Worm (Caenorhabditis elegans) whole organism, dauer: Measurements from ENCODE around the gene col-106.

Experiments
- unc-62 ChIP-seq: sonication (generic microtip); optimal IDR thresholded peaks from 2 replicates; lab custom pipeline; 2017; ENCODE audit warnings: missing biosample characterization, missing genetic modification reagents, missing genetic modification characterization

col-106 gene

ce11 chrIV:1460686-1461085 is at the start of gene col-106:
Gene col-106, minus strand, starts transcription at chrIV:1460786.
- no peak for TF ChIP-seq unc-62

ce11 chrIV:1510241-1510640 is 49.7 kb upstream of the col-106 start, which contains the start of gene txt-4:
Gene txt-4, plus strand, starts transcription at chrIV:1510564.
- TF ChIP-seq unc-62 = no peak

- no peak for TF ChIP-seq unc-62
Observed at ce11 chrIV:1497448-1497847, 36.9 kb upstream of the col-106 start, which contains the start of gene hxk-3. Gene hxk-3, plus strand, starts transcription at chrIV:1497626.

ce11 chrIV:1496679-1497033 is 36.1 kb upstream of the col-106 start:
- no peak for TF ChIP-seq unc-62

- TF ChIP-seq unc-62 = no peak
Observed at ce11 chrIV:1496017-1496678, 35.6 kb upstream of the col-106 start, which contains the start of gene npp-20. Gene npp-20, minus strand, starts transcription at chrIV:1496022.

- no peak for TF ChIP-seq unc-62
Observed at ce11 chrIV:1484968-1485474, 24.4 kb upstream of the col-106 start, which contains the start of gene Y77E11A.16. Gene Y77E11A.16, plus strand, starts transcription at chrIV:1485424.

ce11 chrIV:1478649-1479048 is 18.1 kb upstream of the col-106 start:
- TF ChIP-seq unc-62 = no peak

ce11 chrIV:1475009-1475408 is 14.4 kb upstream of the col-106 start, which contains the start of gene Y77E11A.12:
Gene Y77E11A.12, minus strand, starts transcription at chrIV:1475109.
- no peak for TF ChIP-seq unc-62

ce11 chrIV:1472145-1472544 is 11.6 kb upstream of the col-106 start:
- no peak for TF ChIP-seq unc-62

- TF ChIP-seq unc-62 = no peak
Observed at ce11 chrIV:1470364-1470763, 9.8 kb upstream of the col-106 start.

ce11 chrIV:1469093-1469492 is 8.5 kb upstream of the col-106 start:
- no peak for TF ChIP-seq unc-62

- TF ChIP-seq unc-62 = no peak
Observed at ce11 chrIV:1465462-1465861, 4.9 kb upstream of the col-106 start.

ce11 chrIV:1461463-1461862 is 877 bp upstream of the col-106 start:
- no peak for TF ChIP-seq unc-62

ce11 chrIV:1459826-1460489 is 628 bp downstream of the col-106 start:
- no peak for TF ChIP-seq unc-62

ce11 chrIV:1459419-1459818 is 1.2 kb downstream of the col-106 start:
- TF ChIP-seq unc-62 = no peak

ce11 chrIV:1458192-1458591 is 2.4 kb downstream of the col-106 start:
- TF ChIP-seq unc-62 = no peak

- no peak for TF ChIP-seq unc-62
Observed at ce11 chrIV:1456775-1457174, 3.8 kb downstream of the col-106 start, which contains the start of gene nadk-1. Gene nadk-1, plus strand, starts transcription at chrIV:1457075.

- TF ChIP-seq unc-62 = no peak
Observed at ce11 chrIV:1455006-1455405, 5.6 kb downstream of the col-106 start.
